Worm (Caenorhabditis elegans): ENCODE data around the gene adt-3.

DNA sequence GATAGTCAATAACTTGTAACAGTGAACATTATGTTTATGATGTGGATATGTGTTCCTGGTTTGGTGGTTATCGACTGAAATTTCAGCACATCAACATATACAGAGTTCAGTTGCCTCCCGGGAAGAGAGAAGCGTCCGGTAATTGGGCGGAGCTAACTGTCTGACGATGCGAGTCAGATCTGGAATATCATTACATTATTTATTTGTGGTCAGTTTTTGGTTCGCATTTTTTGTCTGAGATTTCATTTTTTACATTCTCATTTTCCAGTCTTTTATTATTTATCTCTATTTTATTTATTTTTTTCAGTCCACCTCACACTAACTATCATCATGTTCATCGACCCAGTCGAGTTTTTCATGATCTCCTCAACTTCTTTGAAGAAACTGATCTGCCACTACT, 5.7 kb upstream of the adt-3 start, which contains the start of gene T22B2.1:
- TF ChIP-seq nhr-237 (tag; optimal IDR thresholded peaks at IDR 0.05) (no peak), mdl-1 (tag; optimal IDR thresholded peaks at IDR 0.05) (no peak), tbx-2 (tag; optimal IDR thresholded peaks at IDR 0.05) (no peak), blmp-1 (tag; optimal IDR thresholded peaks at IDR 0.05) (no peak), zip-4 (GFP tag; optimal IDR thresholded peaks at IDR 0.05) (no peak), elt-3 (tag; optimal IDR thresholded peaks at IDR 0.05) (no peak), C34B4.2 (tag; optimal IDR thresholded peaks at IDR 0.05) (no peak), lin-15B (tag; optimal IDR thresholded peaks at IDR 0.05) (no peak), ztf-11 (tag; optimal IDR thresholded peaks at IDR 0.05) (no peak), lir-3 (tag; optimal IDR thresholded peaks at IDR 0.05; ENCODE audit: poor library complexity) (no peak)

All from whole organism, L1 larva.